Worm (Caenorhabditis elegans): ENCODE data around the gene magi-1.

The magi-1 gene

ce11 chrIV:11765507-11765906 is 50.7 kb downstream of the magi-1 start (continued):
- TF ChIP-seq ces-1 (GFP tag; optimal IDR thresholded peaks at IDR 0.05) (peak; percentile 47), hlh-4 (tag; optimal IDR thresholded peaks at IDR 0.05) (no peak), nhr-85 (tag) (no peak), elt-2 (tag; optimal IDR thresholded peaks at IDR 0.05) (no peak), dsc-1 (tag; optimal IDR thresholded peaks at IDR 0.05) (peak; percentile 85), nhr-71 (tag; optimal IDR thresholded peaks at IDR 0.05) (peak; percentile 86), unc-130 (tag; optimal IDR thresholded peaks at IDR 0.05) (no peak), tbx-2 (tag; optimal IDR thresholded peaks at IDR 0.05) (peak; percentile 57), swsn-7 (tag; optimal IDR thresholded peaks at IDR 0.05) (peak; percentile 73), nhr-11 (tag; optimal IDR thresholded peaks at IDR 0.05) (no peak), pax-3 (tag; optimal IDR thresholded peaks at IDR 0.05) (peak; percentile 58), sox-4 (tag; optimal IDR thresholded peaks at IDR 0.05) (peak; percentile 3), lir-3 (tag; optimal IDR thresholded peaks at IDR 0.05; ENCODE audit: poor library complexity) (peak; percentile 37), ceh-90 (tag; optimal IDR thresholded peaks at IDR 0.05) (no peak), ztf-4 (tag; optimal IDR thresholded peaks at IDR 0.05) (no peak), fkh-8 (tag; optimal IDR thresholded peaks at IDR 0.05) (peak; percentile 94), lin-39 (tag; optimal IDR thresholded peaks at IDR 0.05) (no peak), lin-35 (GFP tag; optimal IDR thresholded peaks at IDR 0.05) (peak in 1 of 2 experiments; percentile 58), egl-13 (tag; optimal IDR thresholded peaks at IDR 0.05) (peak; percentile 75), fos-1 (tag; optimal IDR thresholded peaks at IDR 0.05) (no peak), F16B12.6 (tag; optimal IDR thresholded peaks at IDR 0.05) (no peak), tlp-1 (tag; optimal IDR thresholded peaks at IDR 0.05) (no peak), ztf-11 (tag; optimal IDR thresholded peaks at IDR 0.05) (no peak), lsy-2 (tag; optimal IDR thresholded peaks at IDR 0.05) (peak; percentile 56 to 58), lin-13 (GFP tag; optimal IDR thresholded peaks at IDR 0.05) (no peak), jun-1 (tag; optimal IDR thresholded peaks at IDR 0.05) (peak; percentile 12), ceh-82 (tag; optimal IDR thresholded peaks at IDR 0.05) (peak; percentile 14 to 74 (median 58)), elt-3 (tag; optimal IDR thresholded peaks at IDR 0.05) (no peak), ceh-63 (GFP tag; optimal IDR thresholded peaks at IDR 0.05) (no peak), nhr-28 (tag; optimal IDR thresholded peaks at IDR 0.05) (no peak), unc-86 (tag; optimal IDR thresholded peaks at IDR 0.05) (peak; percentile 75), nhr-90 (tag; optimal IDR thresholded peaks at IDR 0.05; ENCODE audit: poor library complexity) (no peak), fkh-4 (tag; optimal IDR thresholded peaks at IDR 0.05; ENCODE audit: borderline replicate concordance) (peak; percentile 20), mep-1 (tag; optimal IDR thresholded peaks at IDR 0.05) (peak; percentile 28), skn-1 (tag; optimal IDR thresholded peaks at IDR 0.05) (no peak), aha-1 (tag; optimal IDR thresholded peaks at IDR 0.05) (no peak), ama-1 (optimal IDR thresholded peaks at IDR 0.05) (no peak), pqm-1 (tag; optimal IDR thresholded peaks at IDR 0.05) (no peak), snu-23 (GFP tag; optimal IDR thresholded peaks at IDR 0.05) (peak; percentile 69), C34B4.2 (tag; optimal IDR thresholded peaks at IDR 0.05) (no peak), egl-27 (tag; optimal IDR thresholded peaks at IDR 0.05) (no peak), C04F5.9 (tag; optimal IDR thresholded peaks at IDR 0.05) (no peak), ceh-88 (GFP tag; IDR thresholded peaks at IDR 0.05) (peak; percentile 23; the same call in 1 of the 2 replicates), lin-14 (GFP tag; optimal IDR thresholded peaks at IDR 0.05) (peak; percentile 94), zip-4 (GFP tag; optimal IDR thresholded peaks at IDR 0.05) (no peak), ets-5 (GFP tag; IDR thresholded peaks at IDR 0.05) (no peak), hlh-17 (GFP tag; optimal IDR thresholded peaks at IDR 0.05; ENCODE audit: borderline replicate concordance) (no peak), aly-2 (tag; optimal IDR thresholded peaks at IDR 0.05) (no peak), zag-1 (tag; optimal IDR thresholded peaks at IDR 0.05) (peak; percentile 41), efl-1 (optimal IDR thresholded peaks at IDR 0.05) (peak in 1 of 2 experiments; percentile 31), efl-1 (GFP tag; optimal IDR thresholded peaks at IDR 0.05 in 1 of 2) (no peak), isw-1 (GFP tag; IDR thresholded peaks at IDR 0.05) (peak; percentile 56), grh-1 (GFP tag; IDR thresholded peaks at IDR 0.05) (no peak), nhr-47 (tag; optimal IDR thresholded peaks at IDR 0.05) (peak; percentile 79)

Measured in whole organism, L1 larva.